Worm (Caenorhabditis elegans): Measurements from ENCODE around the gene crn-5.

Gene crn-5

DNA sequence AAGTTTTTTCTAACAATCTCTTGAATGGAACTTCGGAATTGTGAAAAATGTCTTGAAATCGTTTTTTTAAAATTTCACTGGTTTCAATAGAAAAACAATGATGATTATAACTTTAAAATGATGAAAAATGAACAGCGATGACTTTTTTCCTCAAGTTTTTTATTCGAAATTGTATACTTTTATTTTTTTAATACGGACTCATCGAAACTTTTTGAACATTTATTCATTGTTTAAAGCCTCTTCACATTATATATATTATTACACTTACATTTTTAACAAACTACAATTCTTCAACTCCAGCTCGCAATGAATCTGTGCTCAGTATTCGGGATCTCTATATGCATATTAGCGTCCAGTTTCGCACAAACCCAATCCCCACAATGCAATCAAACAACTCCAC, 35.4 kb downstream of the crn-5 start, which contains the start of gene M28.8:
M28.8 (plus strand) TSS at position 301 of the 400 bp plus-strand sequence.
- TF ChIP-seq ztf-29 (GFP tag; IDR thresholded peaks at IDR 0.05): no peak
- no peak for TF ChIP-seq T22C8.4 (GFP tag; IDR thresholded peaks at IDR 0.05)
- TF ChIP-seq med-1 (GFP tag; optimal IDR thresholded peaks at IDR 0.05; ENCODE audit: insufficient read depth): no peak
- no peak for TF ChIP-seq klf-2 (GFP tag; conservative IDR thresholded peaks at IDR 0.05)
- TF ChIP-seq tab-1 (GFP tag; IDR thresholded peaks at IDR 0.05): no peak
- TF ChIP-seq flt-1 (GFP tag; IDR thresholded peaks at IDR 0.05): no peak
- TF ChIP-seq ztf-23 (GFP tag; IDR thresholded peaks at IDR 0.05): no peak
- no peak for TF ChIP-seq ref-1 (GFP tag; conservative IDR thresholded peaks at IDR 0.05)
- TF ChIP-seq cog-1 (tag; optimal IDR thresholded peaks at IDR 0.05): no peak

ce11 chrII:10630944-10631343, 38.4 kb downstream of the crn-5 start:
- no peak for TF ChIP-seq ztf-23 (GFP tag; IDR thresholded peaks at IDR 0.05)
- TF ChIP-seq med-1 (GFP tag; optimal IDR thresholded peaks at IDR 0.05; ENCODE audit: insufficient read depth): no peak
- no peak for TF ChIP-seq flt-1 (GFP tag; IDR thresholded peaks at IDR 0.05)
- TF ChIP-seq ref-1 (GFP tag; conservative IDR thresholded peaks at IDR 0.05): no peak
- no peak for TF ChIP-seq klf-2 (GFP tag; conservative IDR thresholded peaks at IDR 0.05)
- TF ChIP-seq ztf-29 (GFP tag; IDR thresholded peaks at IDR 0.05): no peak
- no peak for TF ChIP-seq T22C8.4 (GFP tag; IDR thresholded peaks at IDR 0.05)
- no peak for TF ChIP-seq tab-1 (GFP tag; IDR thresholded peaks at IDR 0.05)
- no peak for TF ChIP-seq cog-1 (tag; optimal IDR thresholded peaks at IDR 0.05)

DNA sequence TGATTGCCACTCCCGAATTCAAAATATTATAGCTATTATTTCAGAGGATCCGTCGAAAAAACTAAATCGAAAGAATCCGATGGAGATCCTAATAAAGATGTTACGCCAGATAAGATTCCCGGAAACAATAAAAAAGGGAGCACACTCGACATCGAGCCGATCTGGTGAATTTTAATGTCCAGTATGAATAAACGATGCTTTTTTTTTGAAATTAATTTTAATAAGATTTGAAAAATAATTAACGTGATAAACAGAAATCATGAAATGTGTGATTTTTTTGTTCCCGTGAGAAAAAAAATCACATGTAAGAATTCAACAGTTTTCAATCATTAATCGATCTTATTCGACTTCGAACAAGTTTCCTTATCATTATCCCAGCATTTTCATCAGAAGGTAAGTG, 46.6 kb downstream of the crn-5 start, which contains the start of gene M28.9:
M28.9 (plus strand) TSS at position 301 of the 400 bp plus-strand sequence.
- TF ChIP-seq med-1 (GFP tag; optimal IDR thresholded peaks at IDR 0.05; ENCODE audit: insufficient read depth): no peak
- TF ChIP-seq T22C8.4 (GFP tag; IDR thresholded peaks at IDR 0.05): no peak
- no peak for TF ChIP-seq klf-2 (GFP tag; conservative IDR thresholded peaks at IDR 0.05)
- TF ChIP-seq ztf-29 (GFP tag; IDR thresholded peaks at IDR 0.05): no peak

Measured in whole organism, midembryonic.